Fruit fly (Drosophila melanogaster) whole organism, wandering third instar larva: ENCODE results near the gene Jon25Bii.

Source experiments
- Abd-B ChIP-seq: fragments of >200 bp; optimal IDR thresholded peaks from 2 replicates; lab custom pipeline; 2017; ENCODE audit warnings: missing biosample characterization, missing genetic modification characterization
- CG32264 ChIP-seq: fragments of 200-800 bp; sonication (Bioruptor generic); optimal IDR thresholded peaks from 2 replicates; lab custom pipeline; 2016; ENCODE audit warnings: missing biosample characterization, missing genetic modification characterization
- CG9705 ChIP-seq: fragments of 200-800 bp; sonication (Bioruptor generic); optimal IDR thresholded peaks from 2 replicates; lab custom pipeline; 2018; ENCODE audit warnings: missing biosample characterization, mild to moderate bottlenecking, missing genetic modification characterization
- CrebA ChIP-seq: fragments of 200-800 bp; sonication (Bioruptor generic); optimal IDR thresholded peaks from 2 replicates; lab custom pipeline; 2016; ENCODE audit warnings: missing biosample characterization, mild to moderate bottlenecking, missing genetic modification characterization, borderline replicate concordance
- Dfd ChIP-seq: fragments of >200 bp; optimal IDR thresholded peaks from 2 replicates; lab custom pipeline; 2017; ENCODE audit warnings: missing biosample characterization, missing genetic modification characterization
- Dif ChIP-seq: fragments of 200-275, 200-300 bp; sonication (Bioruptor generic); optimal IDR thresholded peaks from 2 replicates; lab custom pipeline; 2018; ENCODE audit warnings: missing biosample characterization, missing genetic modification characterization; ENCODE audit not compliant: partially characterized antibody
- GATAd ChIP-seq: sonication (Bioruptor generic); optimal IDR thresholded peaks from 2 replicates; lab custom pipeline; 2016; ENCODE audit warnings: missing biosample characterization, missing genetic modification characterization
- HLH106 ChIP-seq: fragments of 200-800 bp; optimal IDR thresholded peaks from 3 replicates; lab custom pipeline; 2019; ENCODE audit warnings: missing biosample characterization, mild to moderate bottlenecking, missing genetic modification characterization, moderate library complexity
- Hnf4 ChIP-seq: fragments of 200-800 bp; sonication (Bioruptor generic); optimal IDR thresholded peaks from 2 replicates; lab custom pipeline; 2016; ENCODE audit warnings: missing biosample characterization, mild to moderate bottlenecking, missing genetic modification characterization
- Hr78 ChIP-seq: fragments of >200 bp; optimal IDR thresholded peaks from 2 replicates; lab custom pipeline; 2017; ENCODE audit warnings: missing biosample characterization, missing genetic modification characterization
- Hr83 ChIP-seq: fragments of 200-300 bp; sonication (Bioruptor generic); optimal IDR thresholded peaks from 2 replicates; lab custom pipeline; 2016; ENCODE audit warnings: missing biosample characterization, mild to moderate bottlenecking, missing genetic modification characterization, moderate library complexity; ENCODE audit not compliant: poor library complexity, severe bottlenecking
- Jra ChIP-seq: sonication (Bioruptor generic); optimal IDR thresholded peaks from 2 replicates; lab custom pipeline; 2016; ENCODE audit warnings: missing biosample characterization, missing genetic modification characterization
- Mio ChIP-seq: sonication (Bioruptor generic); optimal IDR thresholded peaks from 2 replicates; lab custom pipeline; 2016; ENCODE audit warnings: missing biosample characterization, missing genetic modification characterization
- Myc ChIP-seq: fragments of >200 bp; optimal IDR thresholded peaks from 2 replicates; lab custom pipeline; 2017
- N ChIP-seq: fragments of >200 bp; optimal IDR thresholded peaks from 2 replicates; lab custom pipeline; 2018; ENCODE audit warnings: missing biosample characterization, missing external identifiers, missing genetic modification characterization
- OdsH ChIP-seq: fragments of 200-800 bp; sonication (Bioruptor generic); optimal IDR thresholded peaks from 2 replicates; lab custom pipeline; 2016; ENCODE audit warnings: missing biosample characterization, mild to moderate bottlenecking, missing genetic modification characterization
- Rel ChIP-seq, 2 experiments: fragments of 200-800 bp; sonication (Bioruptor generic) in 1 of 2; optimal IDR thresholded peaks; 2 replicates in 1 of 2; 3 replicates in 1 of 2; lab custom pipeline; 2016 to 2019; ENCODE audit warnings: mild to moderate bottlenecking in 2 of 2, missing biosample characterization in 2 of 2, missing genetic modification characterization in 2 of 2, moderate library complexity in 1 of 2
- br ChIP-seq: fragments of 200-800 bp; sonication (Bioruptor generic); optimal IDR thresholded peaks from 2 replicates; lab custom pipeline; 2016; ENCODE audit warnings: missing biosample characterization, missing genetic modification characterization
- brk ChIP-seq: fragments of 200-800 bp; sonication (Bioruptor generic); optimal IDR thresholded peaks from 2 replicates; lab custom pipeline; 2016; ENCODE audit warnings: missing biosample characterization, mild to moderate bottlenecking, missing genetic modification characterization
- dmrt93B ChIP-seq: fragments of 200-800 bp; sonication (Bioruptor generic); optimal IDR thresholded peaks from 2 replicates; lab custom pipeline; 2018; ENCODE audit warnings: missing biosample characterization, mild to moderate bottlenecking, missing genetic modification characterization
- foxo ChIP-seq, 2 experiments: fragments of 200-800 bp; sonication (Bioruptor generic); optimal IDR thresholded peaks; 2 replicates in 1 of 2; 3 replicates in 1 of 2; lab custom pipeline; 2016 to 2017; ENCODE audit warnings: missing biosample characterization in 2 of 2, missing genetic modification characterization in 2 of 2
- fru ChIP-seq: fragments of 200-800 bp; sonication (Bioruptor generic); optimal IDR thresholded peaks from 3 replicates; lab custom pipeline; 2016; ENCODE audit warnings: missing biosample characterization, mild to moderate bottlenecking, missing genetic modification characterization
- h ChIP-seq: fragments of 200-800 bp; sonication (Bioruptor generic); optimal IDR thresholded peaks from 3 replicates; lab custom pipeline; 2016; ENCODE audit warnings: missing biosample characterization, mild to moderate bottlenecking, missing genetic modification characterization
- lola ChIP-seq: fragments of >200 bp; optimal IDR thresholded peaks from 2 replicates; lab custom pipeline; 2017; ENCODE audit warnings: missing biosample characterization, missing genetic modification characterization
- pan ChIP-seq: fragments of >200 bp; optimal IDR thresholded peaks from 2 replicates; lab custom pipeline; 2017
- psq ChIP-seq: fragments of 200-800 bp; sonication (Bioruptor generic); optimal IDR thresholded peaks from 3 replicates; lab custom pipeline; 2017; ENCODE audit warnings: missing biosample characterization, mild to moderate bottlenecking, missing genetic modification characterization, moderate library complexity
- rgr ChIP-seq: fragments of 200-800 bp; sonication (Bioruptor generic); optimal IDR thresholded peaks from 3 replicates; lab custom pipeline; 2016; ENCODE audit warnings: missing biosample characterization, mild to moderate bottlenecking, missing genetic modification characterization
- sage ChIP-seq: fragments of 200-800 bp; sonication (Bioruptor generic); optimal IDR thresholded peaks from 2 replicates; lab custom pipeline; 2016; ENCODE audit warnings: missing biosample characterization, mild to moderate bottlenecking, missing genetic modification characterization
- sv ChIP-seq: fragments of 200-800 bp; sonication (Bioruptor generic); optimal IDR thresholded peaks from 3 replicates; lab custom pipeline; 2016; ENCODE audit warnings: missing biosample characterization, missing genetic modification characterization
- tai ChIP-seq: sonication (Bioruptor generic); optimal IDR thresholded peaks from 2 replicates; lab custom pipeline; 2016; ENCODE audit warnings: missing biosample characterization, missing genetic modification characterization
- usp ChIP-seq: fragments of >200 bp; optimal IDR thresholded peaks from 2 replicates; lab custom pipeline; 2017; ENCODE audit warnings: missing biosample characterization, missing genetic modification characterization

The Jon25Bii gene

dm6 chr2L:4936325-4936869, 16.5 kb downstream of the Jon25Bii start, which contains the start of gene hoe2:
TSS of gene hoe2 (minus strand) at chr2L:4936450.
- TF ChIP-seq sage (GFP tag; lab: Kevin White, UChicago) (no peak), Hnf4 (GFP tag; lab: Kevin White, UChicago) (no peak), usp (GFP tag; lab: Kevin White, UChicago) (no peak), Mio (GFP tag; lab: Kevin White, UChicago) (no peak), CG9705 (GFP tag; lab: Kevin White, UChicago) (no peak), GATAd (no peak), Hr83 (GFP tag; lab: Kevin White, UChicago) (no peak)

DNA sequence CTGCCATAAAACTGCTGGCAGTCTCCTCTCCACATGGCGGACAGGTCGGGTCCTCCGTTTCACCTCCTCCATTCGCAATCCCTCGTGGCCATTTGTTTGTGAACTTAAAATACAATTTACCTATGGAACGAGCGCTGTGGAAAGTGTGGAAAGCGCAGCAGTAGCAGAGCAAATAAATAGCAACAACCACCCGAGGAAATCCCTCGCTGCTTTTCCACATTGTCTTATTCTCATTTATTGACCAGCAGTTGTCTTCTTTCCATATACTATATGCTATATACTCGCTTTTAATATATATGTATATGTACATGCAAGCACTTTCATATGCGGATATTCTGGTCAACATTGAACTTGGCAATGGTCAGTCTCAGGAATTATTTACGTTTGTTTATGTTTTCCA, 20.7 kb downstream of the Jon25Bii start, which contains the start of gene hoe1:
hoe1 (minus strand) TSS at position 101 of the 400 bp plus-strand sequence.
- no peak for TF ChIP-seq Dif (GFP tag; lab: Kevin White, UChicago)
- no peak for TF ChIP-seq CG9705 (GFP tag; lab: Kevin White, UChicago)
- TF ChIP-seq GATAd: no peak
- no peak for TF ChIP-seq Myc (lab: Kevin White, UChicago)
- no peak for TF ChIP-seq sv (GFP tag; lab: Kevin White, UChicago)
- no peak for TF ChIP-seq N (GFP tag; lab: Kevin White, UChicago)
- TF ChIP-seq Hr78 (GFP tag; lab: Kevin White, UChicago): no peak
- no peak for TF ChIP-seq pan (lab: Kevin White, UChicago)
- no peak for TF ChIP-seq Dfd (GFP tag; lab: Kevin White, UChicago)
- no peak for TF ChIP-seq lola (GFP tag; lab: Kevin White, UChicago)
- TF ChIP-seq Hnf4 (GFP tag; lab: Kevin White, UChicago): no peak
- no peak for TF ChIP-seq brk (GFP tag; lab: Kevin White, UChicago)
- no peak for TF ChIP-seq psq (GFP tag; lab: Kevin White, UChicago)

- TF ChIP-seq foxo (GFP tag; optimal IDR thresholded peaks at IDR 0.05; lab: Kevin White, UChicago): no peak
- TF ChIP-seq Myc (lab: Kevin White, UChicago): no peak
- no peak for TF ChIP-seq GATAd
- no peak for TF ChIP-seq brk (GFP tag; lab: Kevin White, UChicago)
- no peak for TF ChIP-seq br
- no peak for TF ChIP-seq Dfd (GFP tag; lab: Kevin White, UChicago)
- TF ChIP-seq Abd-B (GFP tag; lab: Kevin White, UChicago): no peak
- no peak for TF ChIP-seq CG32264 (GFP tag; lab: Kevin White, UChicago)
- no peak for TF ChIP-seq Jra (GFP tag; lab: Kevin White, UChicago)
- TF ChIP-seq fru: no peak
- TF ChIP-seq dmrt93B: no peak
- TF ChIP-seq N (GFP tag; lab: Kevin White, UChicago): no peak
- no peak for TF ChIP-seq lola (GFP tag; lab: Kevin White, UChicago)
- TF ChIP-seq usp (GFP tag; lab: Kevin White, UChicago): no peak
Measured at dm6 chr2L:4930541-4930940, 22.4 kb downstream of the Jon25Bii start.

- TF ChIP-seq CG9705 (GFP tag; lab: Kevin White, UChicago): no peak
- no peak for TF ChIP-seq foxo (GFP tag; optimal IDR thresholded peaks at IDR 0.05; lab: Kevin White, UChicago)
- TF ChIP-seq N (GFP tag; lab: Kevin White, UChicago): no peak
- TF ChIP-seq HLH106 (tag; lab: Kevin White, UChicago): no peak
- TF ChIP-seq lola (GFP tag; lab: Kevin White, UChicago): no peak
- TF ChIP-seq brk (GFP tag; lab: Kevin White, UChicago): no peak
- no peak for TF ChIP-seq rgr (GFP tag; lab: Kevin White, UChicago)
- no peak for TF ChIP-seq dmrt93B
- TF ChIP-seq tai (GFP tag; lab: Kevin White, UChicago): no peak
Measured at dm6 chr2L:4928340-4928739, 24.6 kb downstream of the Jon25Bii start.

DNA sequence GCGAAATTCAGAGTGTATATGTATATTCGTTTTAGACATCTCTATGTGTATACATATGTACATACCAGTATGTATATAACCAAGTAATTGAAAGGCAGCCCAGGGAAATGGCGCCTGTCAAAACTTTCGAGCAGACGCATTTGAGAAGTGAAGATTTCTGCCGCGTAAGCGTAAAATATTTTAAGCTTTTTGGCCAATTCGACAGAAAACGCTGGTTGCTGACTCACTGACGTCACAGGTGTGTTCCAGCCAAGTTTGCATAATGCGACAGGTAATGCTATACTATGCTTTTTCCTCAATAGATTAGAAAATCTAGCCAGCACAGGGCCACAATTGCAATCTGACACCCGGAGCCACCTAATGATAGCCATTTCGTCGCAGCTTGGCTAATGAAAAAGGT, 36.2 kb downstream of the Jon25Bii start:
- TF ChIP-seq h (GFP tag; lab: Kevin White, UChicago) (no peak), Rel (GFP tag; optimal IDR thresholded peaks at IDR 0.05; lab: Kevin White, UChicago) (no peak), Rel (tag; optimal IDR thresholded peaks at IDR 0.05; lab: Kevin White, UChicago) (no peak), CrebA (no peak), Myc (lab: Kevin White, UChicago) (no peak), br (no peak), OdsH (GFP tag; lab: Kevin White, UChicago) (no peak), Jra (GFP tag; lab: Kevin White, UChicago) (no peak)
